Fruit fly (Drosophila melanogaster): ENCODE results near the gene CG11964.

Gene CG11964

DNA sequence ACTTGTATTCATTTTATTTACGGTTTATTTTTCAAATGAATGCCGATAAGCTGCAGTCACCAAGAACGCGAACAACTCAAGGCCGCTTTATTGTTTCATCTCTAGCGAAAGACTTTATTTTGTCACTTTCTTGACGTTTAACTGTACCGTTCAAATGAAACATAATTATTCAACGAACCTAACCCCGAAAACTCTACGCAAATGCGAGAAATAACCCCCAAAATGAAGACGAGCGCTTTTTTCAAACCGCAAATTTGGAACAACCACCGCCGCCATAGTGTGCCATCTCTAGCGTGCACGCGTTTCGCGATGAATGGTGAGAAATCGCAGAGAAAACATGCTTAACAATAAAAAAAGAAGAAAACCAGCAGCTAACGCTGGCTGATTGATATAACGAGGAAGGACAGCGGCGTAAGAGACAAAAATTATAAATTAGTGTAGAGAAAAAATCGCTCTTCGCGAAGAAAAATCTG is 39.8 kb upstream of the CG11964 start, which contains the start of gene CG11970:
CG11970 (plus strand) TSS at position 117 of the 473 bp plus-strand sequence.
- TF ChIP-seq ind (GFP tag; optimal IDR thresholded peaks at IDR 0.05) (peak; percentile 55), E2f2 (GFP tag; IDR thresholded peaks at IDR 0.05) (peak; percentile 86), CG3407 (GFP tag; optimal IDR thresholded peaks at IDR 0.05) (no peak), Sin3A (optimal IDR thresholded peaks at IDR 0.05) (peak; percentile 79), vfl (GFP tag; optimal IDR thresholded peaks at IDR 0.05) (peak; percentile 18), CG6272 (GFP tag; IDR thresholded peaks at IDR 0.05) (peak; percentile 69), CG17385 (GFP tag; optimal IDR thresholded peaks at IDR 0.05) (peak; percentile 70), mld (GFP tag; IDR thresholded peaks at IDR 0.05; ENCODE audit: partially characterized antibody) (no peak), Rx (GFP tag; IDR thresholded peaks at IDR 0.05) (no peak), CG15073 (GFP tag; optimal IDR thresholded peaks at IDR 0.05) (no peak), CG6654 (GFP tag; optimal IDR thresholded peaks at IDR 0.05) (no peak), tap (tag; optimal IDR thresholded peaks at IDR 0.05) (no peak), Nf-YC (tag; optimal IDR thresholded peaks at IDR 0.05) (peak; percentile 44), CG17802 (tag; optimal IDR thresholded peaks at IDR 0.05) (no peak), Nf-YA (GFP tag; IDR thresholded peaks at IDR 0.05) (no peak), inv (GFP tag; IDR thresholded peaks at IDR 0.05; ENCODE audit: partially characterized antibody) (peak; percentile 48), CG18262 (tag; optimal IDR thresholded peaks at IDR 0.05) (peak; percentile 37), CG18011 (GFP tag; optimal IDR thresholded peaks at IDR 0.05) (peak; percentile 30), CG7357 (GFP tag; IDR thresholded peaks at IDR 0.05) (no peak), CG10543 (GFP tag; optimal IDR thresholded peaks at IDR 0.05) (peak; percentile 66), CG4617 (GFP tag; optimal IDR thresholded peaks at IDR 0.05; ENCODE audit: borderline replicate concordance) (peak; percentile 69), CG2129 (GFP tag; IDR thresholded peaks at IDR 0.05; ENCODE audit: partially characterized antibody) (0 out of 2 replicates have a peak, but pooled peaks have one; percentile 10), gro (GFP tag; optimal IDR thresholded peaks at IDR 0.05) (peak; percentile 12), CG3065 (GFP tag; optimal IDR thresholded peaks at IDR 0.05) (no peak), zfh1 (GFP tag; IDR thresholded peaks at IDR 0.05) (peak; percentile 56; the same call in 2 of the 3 replicates), sens (GFP tag) (peak; percentile 84), CG9932 (GFP tag; IDR thresholded peaks at IDR 0.05) (peak; percentile 72), eyg (GFP tag; optimal IDR thresholded peaks at IDR 0.05) (peak; percentile 25), CG34224 (GFP tag; IDR thresholded peaks at IDR 0.05; ENCODE audit: partially characterized antibody) (peak; percentile 8; the same call in 2 of the 3 replicates), gcm2 (GFP tag; optimal IDR thresholded peaks at IDR 0.05) (no peak), p53 (GFP tag; optimal IDR thresholded peaks at IDR 0.05) (peak; percentile 16), CG15514 (GFP tag; optimal IDR thresholded peaks at IDR 0.05) (peak; percentile 66), CG2712 (tag; optimal IDR thresholded peaks at IDR 0.05) (peak; percentile 40), cg (GFP tag; optimal IDR thresholded peaks at IDR 0.05) (no peak), CG14050 (GFP tag; IDR thresholded peaks at IDR 0.05) (0 out of 3 replicates have a peak, but pooled peaks have one; percentile 10), Gug (GFP tag; IDR thresholded peaks at IDR 0.05) (peak; percentile 42; the same call in 2 of the 4 replicates), hth (optimal IDR thresholded peaks at IDR 0.05) (no peak), CG3726 (GFP tag; IDR thresholded peaks at IDR 0.05) (no peak), CTCF (GFP tag; optimal IDR thresholded peaks at IDR 0.05) (peak; percentile 3), ken (GFP tag; IDR thresholded peaks at IDR 0.05) (no peak), CG3847 (GFP tag; IDR thresholded peaks at IDR 0.05) (peak; percentile 29; the same call in 1 of the 2 replicates), E2f1 (GFP tag; IDR thresholded peaks at IDR 0.05) (no peak), pnt (GFP tag; optimal IDR thresholded peaks at IDR 0.05) (peak; percentile 12), bcd (GFP tag; optimal IDR thresholded peaks at IDR 0.05) (no peak), prd (optimal IDR thresholded peaks at IDR 0.05) (no peak), prd (GFP tag; IDR thresholded peaks at IDR 0.05) (peak; percentile 57; the same call in 2 of the 3 replicates), CG15601 (tag; optimal IDR thresholded peaks at IDR 0.05) (no peak), H2.0 (GFP tag; IDR thresholded peaks at IDR 0.05) (0 out of 2 replicates have a peak, but pooled peaks have one; percentile 3), CG6689 (GFP tag; IDR thresholded peaks at IDR 0.05) (peak; percentile 34; the same call in 1 of the 2 replicates), CG6175 (GFP tag; IDR thresholded peaks at IDR 0.05) (no peak), dpn (GFP tag; optimal IDR thresholded peaks at IDR 0.05) (peak; percentile 51 to 61), dm (GFP tag; optimal IDR thresholded peaks at IDR 0.05) (peak; percentile 61)

All from whole organism, embryonic.